Fruit fly (Drosophila melanogaster): Measurements from ENCODE around the gene CG9072.

The CG9072 gene

DNA sequence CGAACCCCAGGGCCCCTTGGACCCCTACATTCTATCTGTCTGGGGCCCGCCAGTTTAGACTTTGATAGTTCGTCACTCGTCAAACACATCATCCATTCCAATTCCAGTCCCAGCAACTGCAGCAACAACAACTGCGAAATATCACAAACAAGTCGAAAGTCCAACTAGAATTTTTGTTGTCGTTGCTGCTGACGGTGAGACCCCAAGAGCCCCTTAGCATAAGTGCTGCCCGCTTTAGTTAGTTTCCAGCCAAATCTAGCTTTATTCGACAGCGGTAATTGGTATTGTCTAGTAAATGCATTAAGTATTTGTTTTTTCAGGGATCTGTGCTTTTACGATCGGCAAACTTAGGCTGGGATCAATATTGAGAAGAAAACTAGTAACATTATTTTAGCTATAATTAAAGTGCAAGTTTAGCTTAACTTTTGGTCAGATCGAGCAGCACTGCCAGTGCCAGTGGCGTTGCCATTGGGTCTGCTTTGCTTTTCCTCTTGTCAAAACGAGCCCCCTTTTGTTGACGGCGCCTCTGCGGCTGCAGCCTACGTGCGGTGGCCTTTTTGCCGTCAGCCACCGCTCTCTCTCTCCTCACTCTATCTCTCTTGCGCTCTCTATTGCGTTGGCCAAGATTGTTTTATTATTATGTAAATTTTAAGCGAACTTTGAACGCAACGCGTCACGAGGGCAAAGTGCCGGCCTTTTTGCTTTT is 21.0 kb downstream of the CG9072 start (continued):
- TF ChIP-seq Doc3 (GFP tag; IDR thresholded peaks at IDR 0.05; ENCODE audit: partially characterized antibody) = no peak
- no peak for TF ChIP-seq CG15479 (GFP tag; optimal IDR thresholded peaks at IDR 0.05)
- peak; percentile 84 for TF ChIP-seq CG1603 (tag; optimal IDR thresholded peaks at IDR 0.05)
- peak; percentile 71 for TF ChIP-seq gsb (GFP tag; IDR thresholded peaks at IDR 0.05)
- peak; percentile 76 for TF ChIP-seq CG17612 (GFP tag; IDR thresholded peaks at IDR 0.05)
- TF ChIP-seq lab (GFP tag; optimal IDR thresholded peaks at IDR 0.05) = peak; percentile 94
- peak; percentile 66; the same call in 1 of the 2 replicates for TF ChIP-seq dimm (GFP tag; IDR thresholded peaks at IDR 0.05)
- TF ChIP-seq CG4282 (GFP tag; optimal IDR thresholded peaks at IDR 0.05) = peak; percentile 86
- TF ChIP-seq vnd (GFP tag; IDR thresholded peaks at IDR 0.05; ENCODE audit: partially characterized antibody) = no peak
- peak; percentile 78 for TF ChIP-seq stc (GFP tag; IDR thresholded peaks at IDR 0.05)
- peak; percentile 74 for TF ChIP-seq bowl (GFP tag; IDR thresholded peaks at IDR 0.05)
- peak; percentile 52 to 73 for TF ChIP-seq Trl (optimal IDR thresholded peaks at IDR 0.05)
- TF ChIP-seq Trl (GFP tag; optimal IDR thresholded peaks at IDR 0.05) = peak; percentile 93
- TF ChIP-seq tna (GFP tag; IDR thresholded peaks at IDR 0.05; ENCODE audit: partially characterized antibody) = no peak
- peak; percentile 96 for TF ChIP-seq shn (GFP tag; optimal IDR thresholded peaks at IDR 0.05)
- peak; percentile 71 for TF ChIP-seq CG13123 (GFP tag; optimal IDR thresholded peaks at IDR 0.05)
- peak; percentile 55 for TF ChIP-seq CG17912 (GFP tag; optimal IDR thresholded peaks at IDR 0.05)
- TF ChIP-seq luna (GFP tag; optimal IDR thresholded peaks at IDR 0.05) = peak; percentile 91
- peak; percentile 32 for TF ChIP-seq CG10431 (GFP tag; optimal IDR thresholded peaks at IDR 0.05)
- TF ChIP-seq B-H2 (GFP tag; optimal IDR thresholded peaks at IDR 0.05) = peak; percentile 75
- no peak for TF ChIP-seq CG7963 (GFP tag; IDR thresholded peaks at IDR 0.05; ENCODE audit: partially characterized antibody)
- TF ChIP-seq ara (GFP tag; IDR thresholded peaks at IDR 0.05) = peak; percentile 68
- TF ChIP-seq Med (GFP tag) = peak; percentile 98
- peak; percentile 87 for TF ChIP-seq CG12744 (GFP tag; optimal IDR thresholded peaks at IDR 0.05)
- TF ChIP-seq lmd (GFP tag; IDR thresholded peaks at IDR 0.05) = peak; percentile 91
- TF ChIP-seq CG12155 (GFP tag; optimal IDR thresholded peaks at IDR 0.05) = peak; percentile 88
- TF ChIP-seq Fer3 (tag; optimal IDR thresholded peaks at IDR 0.05) = peak; percentile 79
- peak; percentile 80 for TF ChIP-seq D19A (tag; optimal IDR thresholded peaks at IDR 0.05)
- TF ChIP-seq CG2116 (GFP tag; optimal IDR thresholded peaks at IDR 0.05) = peak; percentile 50
- TF ChIP-seq Fer1 (GFP tag; optimal IDR thresholded peaks at IDR 0.05) = peak; percentile 94
- no peak for TF ChIP-seq D (optimal IDR thresholded peaks at IDR 0.05)
- TF ChIP-seq D (GFP tag; optimal IDR thresholded peaks at IDR 0.05) = peak; percentile 69
- peak; percentile 60 for TF ChIP-seq CG12299 (tag; optimal IDR thresholded peaks at IDR 0.05)
- peak; percentile 87 for TF ChIP-seq Oli (tag; optimal IDR thresholded peaks at IDR 0.05)
- peak; percentile 92 for TF ChIP-seq CG16779 (GFP tag; IDR thresholded peaks at IDR 0.05)
- peak; percentile 76 for TF ChIP-seq scrt (GFP tag; optimal IDR thresholded peaks at IDR 0.05)
- TF ChIP-seq ranshi (GFP tag; IDR thresholded peaks at IDR 0.05) = peak; percentile 82
- peak; percentile 91 for TF ChIP-seq Dbx (GFP tag; IDR thresholded peaks at IDR 0.05)
- TF ChIP-seq Dip2 (GFP tag; IDR thresholded peaks at IDR 0.05) = peak; percentile 39
- peak; percentile 97 for TF ChIP-seq lilli (GFP tag; optimal IDR thresholded peaks at IDR 0.05)
- TF ChIP-seq dmrt11E (tag; optimal IDR thresholded peaks at IDR 0.05) = peak; percentile 62
- TF ChIP-seq slbo (GFP tag; IDR thresholded peaks at IDR 0.05) = peak; percentile 97
- TF ChIP-seq tx (GFP tag; optimal IDR thresholded peaks at IDR 0.05) = peak; percentile 94
- peak; percentile 86 for TF ChIP-seq CG13775 (GFP tag; optimal IDR thresholded peaks at IDR 0.05)
- TF ChIP-seq CG14710 (tag; optimal IDR thresholded peaks at IDR 0.05) = peak; percentile 75
- TF ChIP-seq CG30020 (tag; optimal IDR thresholded peaks at IDR 0.05) = peak; percentile 54
- TF ChIP-seq psq (GFP tag; optimal IDR thresholded peaks at IDR 0.05) = peak; percentile 70
- TF ChIP-seq CG2199 (GFP tag; IDR thresholded peaks at IDR 0.05) = no peak
- peak; percentile 83 for TF ChIP-seq E2f1 (GFP tag; IDR thresholded peaks at IDR 0.05)
- peak; percentile 76 for TF ChIP-seq mirr (GFP tag; optimal IDR thresholded peaks at IDR 0.05)

All from whole organism, embryonic.